Worm (Caenorhabditis elegans) whole organism, L1 larva: ENCODE measurements around the gene F34D10.9.

Source experiments
- ama-1 ChIP-seq: fragments of 150-350 bp; optimal IDR thresholded peaks from 2 replicates; lab custom pipeline; 2014
- ces-1 ChIP-seq: fragments of 150-350 bp; optimal IDR thresholded peaks from 2 replicates; lab custom pipeline; 2014; ENCODE audit warnings: missing biosample characterization, missing genetic modification reagents, missing genetic modification characterization
- fkh-10 ChIP-seq: sonication (generic microtip); optimal IDR thresholded peaks from 2 replicates; lab custom pipeline; 2017; ENCODE audit warnings: missing biosample characterization, missing genetic modification reagents, missing genetic modification characterization
- fkh-4 ChIP-seq: sonication (generic microtip); optimal IDR thresholded peaks from 2 replicates; lab custom pipeline; 2016; ENCODE audit warnings: missing compliant biosample characterization, missing genetic modification characterization, borderline replicate concordance
- mdl-1 ChIP-seq, 2 experiments: fragments of 150-350 bp; optimal IDR thresholded peaks; 2 replicates each; lab custom pipeline; 2014 to 2017; ENCODE audit warnings: missing biosample characterization in 2 of 2, missing genetic modification characterization in 2 of 2, inconsistent platforms in 1 of 2
- skn-1 ChIP-seq: fragments of 150-350 bp; optimal IDR thresholded peaks from 2 replicates; lab custom pipeline; 2014; ENCODE audit warnings: missing biosample characterization, missing genetic modification characterization
- tbx-2 ChIP-seq: sonication (generic microtip); optimal IDR thresholded peaks from 2 replicates; lab custom pipeline; 2016; ENCODE audit warnings: missing genetic modification characterization, missing compliant biosample characterization
- unc-62 ChIP-seq: fragments of 150-350 bp; optimal IDR thresholded peaks from 2 replicates; lab custom pipeline; 2014; ENCODE audit warnings: missing biosample characterization, missing genetic modification reagents, missing genetic modification characterization

- TF ChIP-seq skn-1 = no peak
- no peak for TF ChIP-seq fkh-4 (tag; lab: Kevin White, UChicago)
- no peak for TF ChIP-seq tbx-2 (tag; lab: Kevin White, UChicago)
- TF ChIP-seq fkh-10 (GFP tag; lab: Kevin White, UChicago) = no peak
- no peak for TF ChIP-seq unc-62 (GFP tag; lab: Kevin White, UChicago)
- no peak for TF ChIP-seq ces-1 (GFP tag; lab: Kevin White, UChicago)
- no peak for TF ChIP-seq ama-1
- TF ChIP-seq mdl-1 (tag; optimal IDR thresholded peaks at IDR 0.05; lab: Kevin White, UChicago) = no peak
Observed at ce11 chrIII:3774550-3774949, 45.1 kb upstream of the F34D10.9 start.
